Worm (Caenorhabditis elegans): ENCODE results near the gene srx-76.

Gene srx-76

ce11 chrV:11856022-11856421, 35.6 kb upstream of the srx-76 start:
- TF ChIP-seq sma-3 (GFP tag; optimal IDR thresholded peaks at IDR 0.05), result no peak
- TF ChIP-seq nhr-11 (tag; optimal IDR thresholded peaks at IDR 0.05), result no peak
- TF ChIP-seq unc-39 (tag; optimal IDR thresholded peaks at IDR 0.05), result no peak
- no peak for TF ChIP-seq elt-3 (tag; optimal IDR thresholded peaks at IDR 0.05)
- TF ChIP-seq nhr-25 (tag; optimal IDR thresholded peaks at IDR 0.05), result no peak
- TF ChIP-seq ceh-16 (tag; optimal IDR thresholded peaks at IDR 0.05), result no peak
- TF ChIP-seq nhr-12 (tag; optimal IDR thresholded peaks at IDR 0.05), result no peak
- no peak for TF ChIP-seq F13H6.1 (tag; optimal IDR thresholded peaks at IDR 0.05)
- no peak for TF ChIP-seq nhr-237 (tag; optimal IDR thresholded peaks at IDR 0.05)
- no peak for TF ChIP-seq nhr-23 (tag; optimal IDR thresholded peaks at IDR 0.05)
- TF ChIP-seq crh-2 (tag; optimal IDR thresholded peaks at IDR 0.05), result no peak
- TF ChIP-seq nhr-77 (tag; optimal IDR thresholded peaks at IDR 0.05), result no peak
- TF ChIP-seq ztf-4 (tag; optimal IDR thresholded peaks at IDR 0.05), result no peak
- no peak for TF ChIP-seq mdl-1 (tag; optimal IDR thresholded peaks at IDR 0.05)
- TF ChIP-seq ama-1 (optimal IDR thresholded peaks at IDR 0.05), result no peak
- no peak for TF ChIP-seq nhr-6 (tag; optimal IDR thresholded peaks at IDR 0.05)
- TF ChIP-seq mab-5 (tag; optimal IDR thresholded peaks at IDR 0.05), result no peak
- TF ChIP-seq R02D3.7 (tag; optimal IDR thresholded peaks at IDR 0.05), result no peak
- TF ChIP-seq ztf-11 (tag; optimal IDR thresholded peaks at IDR 0.05), result no peak

DNA sequence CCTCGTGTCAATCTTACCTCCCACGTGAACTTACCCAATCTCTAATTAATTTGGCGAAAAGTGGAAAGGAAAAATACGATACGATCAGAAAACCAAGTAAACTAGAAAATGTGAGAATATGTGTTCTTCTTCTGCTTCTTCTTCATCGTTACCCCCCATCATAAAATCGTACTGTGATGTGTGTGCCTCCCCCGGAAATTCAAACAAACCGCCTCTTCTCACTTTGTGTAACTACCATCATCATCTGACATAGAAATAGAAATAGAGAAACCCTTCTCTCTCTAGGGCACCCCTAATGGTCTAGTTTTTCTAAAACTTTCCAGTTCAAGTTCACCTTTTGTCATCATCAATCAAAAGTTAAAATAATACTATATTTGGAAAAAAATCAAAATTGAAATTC, 33.9 kb upstream of the srx-76 start:
- TF ChIP-seq nhr-11 (tag; optimal IDR thresholded peaks at IDR 0.05) (no peak), sma-9 (GFP tag; optimal IDR thresholded peaks at IDR 0.05) (peak; percentile 43), sma-9 (tag; optimal IDR thresholded peaks at IDR 0.05) (no peak), ceh-16 (tag; optimal IDR thresholded peaks at IDR 0.05) (no peak), ztf-11 (tag; optimal IDR thresholded peaks at IDR 0.05) (no peak), dmd-4 (tag; optimal IDR thresholded peaks at IDR 0.05) (no peak), egl-27 (tag; optimal IDR thresholded peaks at IDR 0.05) (no peak), unc-39 (tag; optimal IDR thresholded peaks at IDR 0.05) (no peak), blmp-1 (tag; optimal IDR thresholded peaks at IDR 0.05; ENCODE audit: insufficient read depth) (no peak), C34F6.9 (tag; optimal IDR thresholded peaks at IDR 0.05) (no peak), nhr-25 (tag; optimal IDR thresholded peaks at IDR 0.05) (peak; percentile 77)

ce11 chrV:11858299-11858698, 33.3 kb upstream of the srx-76 start:
- no peak for TF ChIP-seq R02D3.7 (tag; optimal IDR thresholded peaks at IDR 0.05)
- TF ChIP-seq nhr-6 (tag; optimal IDR thresholded peaks at IDR 0.05), result no peak
- peak; percentile 29 for TF ChIP-seq sma-9 (GFP tag; optimal IDR thresholded peaks at IDR 0.05)
- TF ChIP-seq sma-9 (tag; optimal IDR thresholded peaks at IDR 0.05), result no peak

ce11 chrV:11859082-11859858, 32.3 kb upstream of the srx-76 start:
- TF ChIP-seq dmd-4 (tag; optimal IDR thresholded peaks at IDR 0.05), result no peak
- TF ChIP-seq elt-3 (tag; optimal IDR thresholded peaks at IDR 0.05), result no peak
- no peak for TF ChIP-seq snpc-4 (tag; optimal IDR thresholded peaks at IDR 0.05)
- TF ChIP-seq nhr-25 (tag; optimal IDR thresholded peaks at IDR 0.05), result peak; percentile 90
- TF ChIP-seq unc-55 (GFP tag; optimal IDR thresholded peaks at IDR 0.05), result no peak
- peak in 1 of 2 experiments; percentile 48 for TF ChIP-seq lsy-2 (tag; optimal IDR thresholded peaks at IDR 0.05)
- TF ChIP-seq nhr-10 (tag; optimal IDR thresholded peaks at IDR 0.05), result no peak
- peak; percentile 79 for TF ChIP-seq sma-3 (GFP tag; optimal IDR thresholded peaks at IDR 0.05)
- no peak for TF ChIP-seq ZK546.5 (tag; optimal IDR thresholded peaks at IDR 0.05)
- TF ChIP-seq nhr-21 (tag; optimal IDR thresholded peaks at IDR 0.05), result peak; percentile 94
- TF ChIP-seq unc-39 (tag; optimal IDR thresholded peaks at IDR 0.05), result no peak
- TF ChIP-seq F13H6.1 (tag; optimal IDR thresholded peaks at IDR 0.05), result peak; percentile 57
- no peak for TF ChIP-seq C34F6.9 (tag; optimal IDR thresholded peaks at IDR 0.05)
- TF ChIP-seq lin-13 (GFP tag; optimal IDR thresholded peaks at IDR 0.05), result no peak
- no peak for TF ChIP-seq crh-2 (tag; optimal IDR thresholded peaks at IDR 0.05)
- no peak for TF ChIP-seq ztf-11 (tag; optimal IDR thresholded peaks at IDR 0.05)
- TF ChIP-seq alr-1 (tag; optimal IDR thresholded peaks at IDR 0.05), result no peak
- TF ChIP-seq lin-39 (tag; optimal IDR thresholded peaks at IDR 0.05), result no peak
- TF ChIP-seq ama-1 (optimal IDR thresholded peaks at IDR 0.05), result no peak
- TF ChIP-seq ceh-16 (tag; optimal IDR thresholded peaks at IDR 0.05), result no peak
- TF ChIP-seq nhr-11 (tag; optimal IDR thresholded peaks at IDR 0.05), result no peak
- TF ChIP-seq nhr-23 (tag; optimal IDR thresholded peaks at IDR 0.05), result no peak
- no peak for TF ChIP-seq mbf-1 (tag; optimal IDR thresholded peaks at IDR 0.05)
- no peak for TF ChIP-seq R02D3.7 (tag; optimal IDR thresholded peaks at IDR 0.05)
- TF ChIP-seq gmeb-1 (tag; optimal IDR thresholded peaks at IDR 0.05), result no peak
- TF ChIP-seq mdl-1 (tag; optimal IDR thresholded peaks at IDR 0.05), result peak; percentile 52 to 84
- TF ChIP-seq mab-5 (tag; optimal IDR thresholded peaks at IDR 0.05), result no peak
- no peak for TF ChIP-seq ztf-1 (GFP tag; conservative IDR thresholded peaks at IDR 0.05)
- TF ChIP-seq nhr-12 (tag; optimal IDR thresholded peaks at IDR 0.05), result no peak
- TF ChIP-seq nhr-129 (tag; optimal IDR thresholded peaks at IDR 0.05), result no peak
- TF ChIP-seq unc-62 (GFP tag; optimal IDR thresholded peaks at IDR 0.05), result no peak
- TF ChIP-seq Y55F3AM.14 (GFP tag; optimal IDR thresholded peaks at IDR 0.05), result no peak
- TF ChIP-seq fos-1 (tag; optimal IDR thresholded peaks at IDR 0.05), result peak; percentile 96
- no peak for TF ChIP-seq peb-1 (tag; optimal IDR thresholded peaks at IDR 0.05)
- TF ChIP-seq nhr-6 (tag; optimal IDR thresholded peaks at IDR 0.05), result no peak
- peak; percentile 69 for TF ChIP-seq egl-27 (tag; optimal IDR thresholded peaks at IDR 0.05)
- no peak for TF ChIP-seq aly-2 (tag; optimal IDR thresholded peaks at IDR 0.05)
- peak; percentile 87 for TF ChIP-seq blmp-1 (tag; optimal IDR thresholded peaks at IDR 0.05; ENCODE audit: insufficient read depth)
- TF ChIP-seq elt-1 (tag; optimal IDR thresholded peaks at IDR 0.05), result no peak

Measured in whole organism, L2 larva.